Worm (Caenorhabditis elegans) whole organism, L1 larva: Measurements from ENCODE around the gene bca-2.

Experiments
- C04F5.9 ChIP-seq: sonication (generic microtip); optimal IDR thresholded peaks from 2 replicates; lab custom pipeline; 2016; ENCODE audit warnings: missing genetic modification characterization, missing compliant biosample characterization
- aha-1 ChIP-seq: fragments of 150-350 bp; optimal IDR thresholded peaks from 2 replicates; lab custom pipeline; 2014; ENCODE audit warnings: missing biosample characterization, missing genetic modification characterization
- alr-1 ChIP-seq: fragments of 200-800 bp; sonication (Bioruptor generic); optimal IDR thresholded peaks from 2 replicates; lab custom pipeline; 2018; ENCODE audit warnings: borderline replicate concordance, mild to moderate bottlenecking, missing genetic modification characterization, missing compliant biosample characterization
- aly-2 ChIP-seq: fragments of 150-350 bp; optimal IDR thresholded peaks from 2 replicates; lab custom pipeline; 2014; ENCODE audit warnings: missing biosample characterization, missing genetic modification characterization
- ama-1 ChIP-seq: fragments of 150-350 bp; optimal IDR thresholded peaks from 2 replicates; lab custom pipeline; 2014
- ceh-8 ChIP-seq: fragments of 200-800 bp; sonication (Bioruptor generic); optimal IDR thresholded peaks from 2 replicates; lab custom pipeline; 2018; ENCODE audit warnings: mild to moderate bottlenecking, missing genetic modification characterization, moderate library complexity, missing compliant biosample characterization
- ceh-82 ChIP-seq, 3 experiments: fragments of 150-350 bp in 1 of 3; sonication (generic microtip) in 2 of 3; optimal IDR thresholded peaks; 2 replicates each; lab custom pipeline; 2014 to 2017; ENCODE audit warnings: missing biosample characterization in 3 of 3, missing genetic modification characterization in 3 of 3
- dpl-1 ChIP-seq, 3 experiments: fragments of 150-350 bp in 2 of 3; sonication (generic microtip) in 1 of 3; optimal IDR thresholded peaks; 2 replicates each; lab custom pipeline; 2014 to 2017; ENCODE audit warnings: missing biosample characterization in 3 of 3, missing genetic modification characterization in 3 of 3, missing genetic modification reagents in 3 of 3
- efl-1 ChIP-seq, 4 experiments: fragments of 150-350 bp; optimal IDR thresholded peaks in 3 of 4; peaks in 1 of 4; 1 replicate in 1 of 4; 2 replicates in 3 of 4; lab custom pipeline; 2014; ENCODE audit warnings: missing biosample characterization in 2 of 4, missing genetic modification characterization in 2 of 4, missing genetic modification reagents in 2 of 4
- elt-3 ChIP-seq, 6 experiments: fragments of 150-350 bp in 1 of 6; sonication (generic microtip); optimal IDR thresholded peaks; 2 replicates each; lab custom pipeline; 2017 to 2018; ENCODE audit warnings: missing biosample characterization in 6 of 6, missing genetic modification characterization in 6 of 6, inconsistent platforms in 1 of 6
- fkh-8 ChIP-seq: sonication (generic microtip); optimal IDR thresholded peaks from 2 replicates; lab custom pipeline; 2016; ENCODE audit warnings: mild to moderate bottlenecking, missing genetic modification characterization, missing compliant biosample characterization
- fos-1 ChIP-seq: fragments of 150-350 bp; optimal IDR thresholded peaks from 2 replicates; lab custom pipeline; 2014; ENCODE audit warnings: missing biosample characterization, missing genetic modification characterization
- hpl-2 ChIP-seq: fragments of 150-350 bp; optimal IDR thresholded peaks from 2 replicates; lab custom pipeline; 2014; ENCODE audit warnings: missing biosample characterization, missing genetic modification reagents, missing genetic modification characterization
- isw-1 ChIP-seq: fragments of 200-800 bp; sonication (Bioruptor generic); IDR thresholded peaks from 2 replicates; pipeline ENCODE4 v1.3.6; 2022; ENCODE audit warnings: missing genetic modification characterization, missing compliant biosample characterization
- lin-13 ChIP-seq: fragments of 150-350 bp; optimal IDR thresholded peaks from 2 replicates; lab custom pipeline; 2014; ENCODE audit warnings: missing biosample characterization, missing genetic modification reagents, missing genetic modification characterization
- lin-14 ChIP-seq: fragments of 200-800 bp; sonication (Bioruptor generic); optimal IDR thresholded peaks from 2 replicates; lab custom pipeline; 2018; ENCODE audit warnings: mild to moderate bottlenecking, missing genetic modification characterization, moderate library complexity, missing compliant biosample characterization
- lin-35 ChIP-seq, 2 experiments: fragments of 150-350 bp; optimal IDR thresholded peaks; 2 replicates each; lab custom pipeline; 2014; ENCODE audit warnings: missing biosample characterization in 2 of 2, missing genetic modification characterization in 2 of 2, missing genetic modification reagents in 2 of 2
- lin-39 ChIP-seq: fragments of 150-350 bp; optimal IDR thresholded peaks from 2 replicates; lab custom pipeline; 2014; ENCODE audit warnings: missing biosample characterization, missing genetic modification reagents, missing genetic modification characterization
- lir-3 ChIP-seq: sonication (generic microtip); optimal IDR thresholded peaks from 2 replicates; lab custom pipeline; 2016; ENCODE audit warnings: mild to moderate bottlenecking, missing genetic modification characterization, moderate library complexity, missing compliant biosample characterization; ENCODE audit not compliant: poor library complexity
- lsy-2 ChIP-seq, 2 experiments: fragments of 150-350 bp; optimal IDR thresholded peaks; 2 replicates each; lab custom pipeline; 2014; ENCODE audit warnings: missing biosample characterization in 2 of 2, missing genetic modification characterization in 2 of 2
- mab-9 ChIP-seq: fragments of 200-800 bp; sonication (Bioruptor generic); IDR thresholded peaks from 2 replicates; pipeline ENCODE4 v1.3.6; 2022; ENCODE audit warnings: missing genetic modification reagents, missing genetic modification characterization, missing compliant biosample characterization
- mdl-1 ChIP-seq, 2 experiments: fragments of 150-350 bp; optimal IDR thresholded peaks; 2 replicates each; lab custom pipeline; 2014 to 2017; ENCODE audit warnings: missing biosample characterization in 2 of 2, missing genetic modification characterization in 2 of 2, inconsistent platforms in 1 of 2
- mep-1 ChIP-seq: fragments of 150-350 bp; optimal IDR thresholded peaks from 2 replicates; lab custom pipeline; 2014; ENCODE audit warnings: missing biosample characterization, missing genetic modification characterization
- nhr-12 ChIP-seq: sonication (generic microtip); optimal IDR thresholded peaks from 2 replicates; lab custom pipeline; 2017; ENCODE audit warnings: missing biosample characterization, missing genetic modification characterization
- nhr-19 ChIP-seq: fragments of 200-800 bp; sonication (Bioruptor generic); conservative IDR thresholded peaks from 2 replicates; pipeline ENCODE4 v1.3.6; 2022; ENCODE audit warnings: missing genetic modification characterization, missing compliant biosample characterization
- nhr-77 ChIP-seq: fragments of 150-350 bp; optimal IDR thresholded peaks from 2 replicates; lab custom pipeline; 2014; ENCODE audit warnings: missing biosample characterization, missing genetic modification characterization
- nhr-84 ChIP-seq: sonication (generic microtip); optimal IDR thresholded peaks from 2 replicates; lab custom pipeline; 2017; ENCODE audit warnings: missing biosample characterization, missing genetic modification characterization
- pag-3 ChIP-seq: sonication (generic microtip); optimal IDR thresholded peaks from 2 replicates; lab custom pipeline; 2017; ENCODE audit warnings: missing genetic modification characterization, mild to moderate bottlenecking, missing compliant biosample characterization, antibody characterized with exemption, borderline replicate concordance; ENCODE audit not compliant: insufficient read depth
- pax-3 ChIP-seq: fragments of 200-800 bp; sonication (Bioruptor generic); optimal IDR thresholded peaks from 2 replicates; lab custom pipeline; 2018; ENCODE audit warnings: mild to moderate bottlenecking, missing genetic modification characterization, moderate library complexity, missing compliant biosample characterization
- sptf-1 ChIP-seq: fragments of 150-350 bp; optimal IDR thresholded peaks from 2 replicates; lab custom pipeline; 2014; ENCODE audit warnings: missing biosample characterization, missing genetic modification characterization
- tbx-2 ChIP-seq: sonication (generic microtip); optimal IDR thresholded peaks from 2 replicates; lab custom pipeline; 2016; ENCODE audit warnings: missing genetic modification characterization, missing compliant biosample characterization
- unc-30 ChIP-seq: sonication (generic microtip); optimal IDR thresholded peaks from 2 replicates; lab custom pipeline; 2017; ENCODE audit warnings: missing biosample characterization, missing genetic modification characterization
- unc-62 ChIP-seq: fragments of 150-350 bp; optimal IDR thresholded peaks from 2 replicates; lab custom pipeline; 2014; ENCODE audit warnings: missing biosample characterization, missing genetic modification reagents, missing genetic modification characterization
- unc-86 ChIP-seq: sonication (generic microtip); optimal IDR thresholded peaks from 2 replicates; lab custom pipeline; 2016; ENCODE audit warnings: missing genetic modification characterization, missing compliant biosample characterization
- zag-1 ChIP-seq: fragments of 150-350 bp; optimal IDR thresholded peaks from 2 replicates; lab custom pipeline; 2014; ENCODE audit warnings: missing biosample characterization, missing genetic modification characterization

bca-2 gene

ce11 chrIV:17118585-17118984, 18.5 kb upstream of the bca-2 start, which contains the start of gene uaf-2 (continued):
- no peak for TF ChIP-seq isw-1 (GFP tag; lab: Robert Waterston, UW)
- no peak for TF ChIP-seq ama-1 (lab: Kevin White, UChicago)
- no peak for TF ChIP-seq unc-62
- TF ChIP-seq C04F5.9 (tag; lab: Kevin White, UChicago): no peak
- TF ChIP-seq alr-1 (tag; lab: Kevin White, UChicago): no peak
- TF ChIP-seq lin-35 (GFP tag; optimal IDR thresholded peaks at IDR 0.05; lab: Kevin White, UChicago): peak; percentile 17 to 51
- no peak for TF ChIP-seq lin-14 (GFP tag; lab: Kevin White, UChicago)
- peak; percentile 14 to 48 (median 30) for TF ChIP-seq dpl-1 (GFP tag; optimal IDR thresholded peaks at IDR 0.05; lab: Kevin White, UChicago)
- TF ChIP-seq lsy-2 (tag; optimal IDR thresholded peaks at IDR 0.05; lab: Kevin White, UChicago): peak in 1 of 2 experiments; percentile 52
- no peak for TF ChIP-seq lin-39
- TF ChIP-seq tbx-2 (tag; lab: Kevin White, UChicago): peak; percentile 7
- 0 out of 2 replicates have a peak, but pooled peaks have one; percentile 23 for TF ChIP-seq nhr-19 (GFP tag; lab: Robert Waterston, UW)
- no peak for TF ChIP-seq elt-3 (tag; optimal IDR thresholded peaks at IDR 0.05; lab: Kevin White, UChicago)

ce11 chrIV:17116821-17117220, 16.8 kb upstream of the bca-2 start:
- TF ChIP-seq isw-1 (GFP tag; lab: Robert Waterston, UW) (no peak), sptf-1 (no peak), ceh-8 (peak; percentile 21), efl-1 (optimal IDR thresholded peaks at IDR 0.05; lab: Kevin White, UChicago) (no peak), efl-1 (GFP tag; optimal IDR thresholded peaks at IDR 0.05 in 1 of 2; lab: Kevin White, UChicago) (no peak), mep-1 (no peak)

- no peak for TF ChIP-seq hpl-2 (GFP tag; lab: Kevin White, UChicago)
- no peak for TF ChIP-seq ceh-8
- TF ChIP-seq pax-3: no peak
- TF ChIP-seq lin-13 (GFP tag; lab: Kevin White, UChicago): no peak
- TF ChIP-seq alr-1 (tag; lab: Kevin White, UChicago): no peak
- TF ChIP-seq zag-1 (tag; lab: Kevin White, UChicago): no peak
- no peak for TF ChIP-seq lin-35 (GFP tag; optimal IDR thresholded peaks at IDR 0.05; lab: Kevin White, UChicago)
- TF ChIP-seq lir-3 (tag; lab: Kevin White, UChicago): no peak
- TF ChIP-seq lin-39: no peak
- TF ChIP-seq mab-9 (GFP tag; lab: Robert Waterston, UW): no peak
- TF ChIP-seq, all 84 proteins: peak for 0
Measured at ce11 chrIV:17116345-17116744, 16.3 kb upstream of the bca-2 start, which contains the start of gene cyn-13. Gene cyn-13 (minus strand): TSS chrIV:17116657.

DNA sequence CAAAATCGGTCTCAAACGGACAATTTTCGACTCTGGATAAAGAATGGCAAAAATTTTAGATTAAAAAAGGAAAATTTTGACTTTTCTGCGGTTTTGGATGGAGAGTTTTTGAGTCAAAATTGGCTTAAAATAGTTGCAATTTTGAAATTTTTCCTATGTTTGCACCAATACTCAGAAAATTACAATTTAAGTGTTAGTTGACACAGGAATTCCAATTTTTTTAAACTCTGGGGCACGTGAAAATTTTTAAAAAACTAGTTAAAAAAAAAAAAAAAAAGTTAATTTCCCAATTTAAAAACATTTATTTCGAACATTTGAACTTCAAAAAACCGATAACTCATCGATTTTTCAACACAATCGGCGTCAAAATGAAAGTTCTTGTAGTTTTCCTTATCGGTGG, 11.8 kb upstream of the bca-2 start, which contains the start of gene Y116A8C.33:
TSS of gene Y116A8C.33 (plus strand) at position 301 of the 400 bp plus-strand sequence.
- TF ChIP-seq tbx-2 (tag; lab: Kevin White, UChicago) (no peak), mep-1 (no peak), pag-3 (tag; lab: Kevin White, UChicago) (no peak), fkh-8 (tag; lab: Kevin White, UChicago) (no peak), unc-30 (no peak), C04F5.9 (tag; lab: Kevin White, UChicago) (no peak), mdl-1 (tag; optimal IDR thresholded peaks at IDR 0.05; lab: Kevin White, UChicago) (no peak), nhr-77 (tag; lab: Kevin White, UChicago) (no peak), unc-86 (no peak), nhr-12 (tag; lab: Kevin White, UChicago) (no peak), nhr-84 (tag; lab: Kevin White, UChicago) (no peak), ceh-82 (tag; optimal IDR thresholded peaks at IDR 0.05; lab: Kevin White, UChicago) (no peak), ama-1 (lab: Kevin White, UChicago) (no peak), aly-2 (tag; lab: Kevin White, UChicago) (no peak), aha-1 (tag; lab: Kevin White, UChicago) (no peak), fos-1 (no peak)
